Fruit fly (Drosophila melanogaster): ENCODE data around the gene Tsp3A.

Tsp3A gene

dm6 chrX:2608470-2609157, 10.9 kb downstream of the Tsp3A start, which contains the start of gene Smyd3 (continued):
- TF ChIP-seq CG14441 (GFP tag; IDR thresholded peaks at IDR 0.05) (peak; percentile 87), CG7963 (GFP tag; IDR thresholded peaks at IDR 0.05; ENCODE audit: partially characterized antibody) (no peak), ERR (GFP tag; optimal IDR thresholded peaks at IDR 0.05) (peak; percentile 65), CG12155 (GFP tag; optimal IDR thresholded peaks at IDR 0.05) (peak; percentile 75), eyg (GFP tag; optimal IDR thresholded peaks at IDR 0.05) (peak; percentile 62), CG9609 (GFP tag; optimal IDR thresholded peaks at IDR 0.05) (peak; percentile 65), fd64A (GFP tag; optimal IDR thresholded peaks at IDR 0.05) (no peak), B-H2 (GFP tag; optimal IDR thresholded peaks at IDR 0.05) (peak; percentile 52), mld (GFP tag; IDR thresholded peaks at IDR 0.05; ENCODE audit: partially characterized antibody) (no peak), Hsf (GFP tag; optimal IDR thresholded peaks at IDR 0.05) (peak; percentile 78), CG15479 (GFP tag; optimal IDR thresholded peaks at IDR 0.05) (no peak), Ada2b (GFP tag; IDR thresholded peaks at IDR 0.05) (peak; percentile 78), B-H1 (GFP tag; IDR thresholded peaks at IDR 0.05) (peak; percentile 72), CG12219 (GFP tag; optimal IDR thresholded peaks at IDR 0.05) (peak; percentile 49), Dfd (GFP tag; optimal IDR thresholded peaks at IDR 0.05) (no peak), Optix (GFP tag; IDR thresholded peaks at IDR 0.05) (peak; percentile 65), HmgZ (tag; optimal IDR thresholded peaks at IDR 0.05) (peak; percentile 67), Opbp (GFP tag; IDR thresholded peaks at IDR 0.05; ENCODE audit: partially characterized antibody) (no peak), seq (GFP tag; IDR thresholded peaks at IDR 0.05) (peak; percentile 53; the same call in 1 of the 2 replicates), CG17568 (GFP tag; optimal IDR thresholded peaks at IDR 0.05) (no peak), CG18619 (GFP tag; optimal IDR thresholded peaks at IDR 0.05) (peak; percentile 67), CG4360 (GFP tag; IDR thresholded peaks at IDR 0.05) (peak; percentile 86), Abd-B (GFP tag; optimal IDR thresholded peaks at IDR 0.05) (peak; percentile 51), Chrac-16 (GFP tag; optimal IDR thresholded peaks at IDR 0.05) (peak; percentile 80), CG1832 (GFP tag; optimal IDR thresholded peaks at IDR 0.05) (no peak), pb (GFP tag; optimal IDR thresholded peaks at IDR 0.05) (peak; percentile 53)

DNA sequence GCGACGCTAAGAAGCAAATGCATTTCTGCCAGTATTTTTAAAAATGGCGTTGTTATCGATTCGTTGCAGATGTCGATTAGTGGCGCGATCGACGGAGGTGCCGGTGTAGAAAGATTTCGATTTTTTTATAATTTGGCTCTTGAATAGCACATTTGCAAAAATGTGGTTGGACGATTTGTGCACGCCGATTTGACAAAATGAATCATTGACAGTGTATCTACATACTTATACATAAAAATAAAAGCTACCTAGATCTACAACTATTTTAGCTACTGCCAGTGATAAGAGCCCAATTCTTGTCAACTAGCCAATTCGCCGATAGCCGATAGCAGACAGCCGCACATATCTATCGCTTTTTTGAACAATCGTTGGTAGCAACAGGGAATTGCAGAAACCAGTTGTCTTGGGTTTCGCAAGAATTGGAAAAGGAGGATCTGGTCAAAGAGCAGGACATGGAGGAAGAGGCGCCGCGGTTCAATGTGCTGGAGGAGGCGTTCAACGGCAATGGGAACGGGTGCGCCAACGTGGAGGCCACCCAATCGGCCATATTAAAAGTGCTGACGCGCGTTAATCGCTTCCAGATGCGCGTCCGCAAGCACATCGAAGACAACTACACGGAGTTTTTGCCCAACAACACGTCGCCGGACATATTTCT, 15.6 kb downstream of the Tsp3A start, which contains the start of the genes Klp3A and Zw10:
Gene Klp3A, minus strand, starts transcription at position 202 of the 655 bp plus-strand sequence.
Gene Zw10, plus strand, starts transcription at position 347 of the 655 bp plus-strand sequence.
- TF ChIP-seq Ssrp (tag; optimal IDR thresholded peaks at IDR 0.05) (no peak), Xbp1 (GFP tag; optimal IDR thresholded peaks at IDR 0.05) (no peak), CG12942 (GFP tag; optimal IDR thresholded peaks at IDR 0.05) (no peak), HmgD (GFP tag; optimal IDR thresholded peaks at IDR 0.05) (no peak), CG16815 (GFP tag; optimal IDR thresholded peaks at IDR 0.05) (no peak), luna (GFP tag; optimal IDR thresholded peaks at IDR 0.05) (no peak), BEAF-32 (GFP tag; optimal IDR thresholded peaks at IDR 0.05) (peak; percentile 69), Dref (GFP tag; IDR thresholded peaks at IDR 0.05) (peak; percentile 63), CG4820 (GFP tag; optimal IDR thresholded peaks at IDR 0.05) (no peak), slbo (GFP tag; IDR thresholded peaks at IDR 0.05) (peak; percentile 40), Lim3 (GFP tag; IDR thresholded peaks at IDR 0.05) (no peak), CG13894 (tag; optimal IDR thresholded peaks at IDR 0.05) (no peak), CG42726 (GFP tag; IDR thresholded peaks at IDR 0.05; ENCODE audit: partially characterized antibody) (no peak), esg (GFP tag; conservative IDR thresholded peaks at IDR 0.05) (no peak), CG13624 (GFP tag; optimal IDR thresholded peaks at IDR 0.05) (no peak), HmgZ (tag; optimal IDR thresholded peaks at IDR 0.05) (peak; percentile 25), Fer3 (tag; optimal IDR thresholded peaks at IDR 0.05) (no peak), CG12071 (GFP tag; optimal IDR thresholded peaks at IDR 0.05) (no peak), pzg (GFP tag; optimal IDR thresholded peaks at IDR 0.05) (peak; percentile 35), zfh1 (GFP tag; IDR thresholded peaks at IDR 0.05) (no peak), CG6813 (GFP tag; optimal IDR thresholded peaks at IDR 0.05) (no peak), grn (GFP tag; optimal IDR thresholded peaks at IDR 0.05) (no peak), Blimp-1 (GFP tag; optimal IDR thresholded peaks at IDR 0.05) (no peak), inv (GFP tag; IDR thresholded peaks at IDR 0.05; ENCODE audit: partially characterized antibody) (peak; percentile 62)
